Worm (Caenorhabditis elegans): ENCODE results near the gene eif-1.

eif-1 gene

DNA sequence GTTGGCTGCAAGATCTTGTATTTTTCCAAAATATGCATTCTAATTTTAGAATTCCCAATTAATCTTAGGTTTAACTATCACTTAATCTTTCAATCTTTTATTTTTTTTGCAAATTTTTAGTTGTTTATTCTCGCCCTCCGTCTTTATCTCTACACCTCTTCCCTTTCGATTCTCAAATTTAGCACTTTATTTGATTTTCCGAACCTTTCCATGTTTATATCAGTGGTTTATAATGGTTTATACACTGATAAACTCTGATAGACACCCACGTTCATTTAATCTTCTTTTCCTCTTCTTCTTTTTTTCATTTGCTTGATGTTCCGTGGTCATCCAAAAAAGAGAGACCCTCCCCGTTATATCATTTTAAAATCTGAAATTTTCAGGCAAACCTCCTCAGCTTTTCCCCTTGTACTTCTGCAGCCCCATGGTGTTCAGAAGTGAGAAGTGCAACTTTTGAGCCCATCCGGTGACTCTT, 29.0 kb upstream of the eif-1 start, which contains the start of the genes nsy-1 and F59A6.13:
Gene nsy-1 (plus strand): TSS at position 377 of the 475 bp plus-strand sequence.
Gene F59A6.13 (plus strand): TSS at position 425 of the 475 bp plus-strand sequence.
- TF ChIP-seq ztf-29 (GFP tag; IDR thresholded peaks at IDR 0.05) (no peak), ref-1 (GFP tag; conservative IDR thresholded peaks at IDR 0.05) (no peak), klf-2 (GFP tag; conservative IDR thresholded peaks at IDR 0.05) (no peak), cog-1 (tag; optimal IDR thresholded peaks at IDR 0.05) (no peak), tab-1 (GFP tag; IDR thresholded peaks at IDR 0.05) (no peak), ztf-23 (GFP tag; IDR thresholded peaks at IDR 0.05) (no peak), med-1 (GFP tag; optimal IDR thresholded peaks at IDR 0.05; ENCODE audit: insufficient read depth) (no peak), flt-1 (GFP tag; IDR thresholded peaks at IDR 0.05) (no peak), T22C8.4 (GFP tag; IDR thresholded peaks at IDR 0.05) (no peak)

DNA sequence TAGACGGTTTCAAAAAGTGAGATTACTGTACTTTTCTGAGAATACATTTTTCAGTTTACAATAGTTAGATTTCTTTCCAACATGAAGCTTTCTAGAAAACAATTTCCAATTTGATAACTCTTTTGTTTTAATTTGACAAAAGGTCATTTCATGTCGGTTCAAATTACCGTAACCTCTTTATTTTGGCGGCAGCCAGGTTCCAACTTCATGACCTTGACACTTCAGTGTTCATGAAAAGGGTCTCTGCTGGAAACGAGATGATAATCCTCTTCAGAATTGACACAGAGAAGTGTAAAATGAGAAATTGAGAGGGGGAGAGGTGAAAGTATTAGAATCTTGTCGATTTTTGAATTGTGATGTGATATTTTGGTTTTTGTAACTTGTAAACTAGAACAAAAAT, 28.1 kb upstream of the eif-1 start:
- TF ChIP-seq ref-1 (GFP tag; conservative IDR thresholded peaks at IDR 0.05): no peak

DNA sequence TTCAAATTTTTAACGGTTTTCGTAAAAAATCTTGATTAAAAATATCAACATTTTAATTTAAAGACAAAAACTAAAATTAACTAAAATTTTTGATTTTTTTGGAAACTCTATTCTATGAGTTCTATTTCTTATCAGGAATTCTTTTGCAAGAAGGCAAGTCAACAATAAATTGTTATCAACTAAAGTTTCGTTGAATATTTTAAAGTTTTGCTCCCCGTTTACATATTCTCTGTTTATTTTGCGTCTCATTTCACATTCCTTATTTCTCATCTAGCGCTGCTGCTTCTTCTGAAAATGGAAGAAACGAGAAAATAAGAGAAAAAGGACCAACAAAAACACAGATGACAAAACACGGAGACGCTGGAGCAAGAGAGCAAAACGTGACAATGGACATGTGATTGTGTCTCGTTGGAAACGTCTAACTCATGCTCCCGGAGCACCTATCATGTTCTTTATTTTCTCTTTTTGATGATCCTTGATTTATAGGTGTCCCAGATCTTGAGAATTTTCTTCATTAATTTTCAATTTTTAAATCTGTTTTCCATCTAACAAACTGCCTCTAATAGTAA, 27.2 kb upstream of the eif-1 start:
- TF ChIP-seq ztf-23 (GFP tag; IDR thresholded peaks at IDR 0.05) (no peak), flt-1 (GFP tag; IDR thresholded peaks at IDR 0.05) (no peak)

DNA sequence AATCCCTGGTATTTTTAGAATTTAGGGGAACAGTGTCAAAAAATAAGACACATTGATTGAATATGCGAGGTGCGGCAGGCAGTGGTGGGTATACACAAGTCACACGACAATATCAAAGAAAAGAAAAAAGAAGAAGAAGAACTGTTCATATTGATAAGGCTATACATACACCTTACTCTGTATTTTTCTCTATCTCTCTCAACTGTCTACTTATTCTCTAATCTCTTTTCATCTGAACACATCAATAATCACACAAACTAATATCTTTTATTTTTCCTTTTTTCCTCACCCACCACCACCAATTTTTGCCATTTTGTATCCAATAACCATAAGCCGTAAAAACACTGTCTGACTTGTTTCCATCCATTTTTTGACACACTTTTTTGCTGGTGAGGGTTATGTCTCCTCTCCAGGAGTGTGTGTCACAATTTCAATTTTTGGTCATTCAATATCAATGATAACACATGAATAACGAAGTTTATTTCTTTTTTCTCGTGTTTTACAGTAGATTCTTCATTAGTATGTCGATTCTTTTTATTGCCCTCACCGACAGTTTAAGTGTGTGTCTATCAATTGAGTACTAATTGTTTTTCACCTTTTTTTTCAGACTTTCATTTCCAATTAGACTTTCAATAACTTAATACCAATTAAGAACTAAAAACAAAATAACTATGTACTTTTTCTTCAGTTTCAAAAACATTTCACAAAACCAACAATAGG, 26.2 kb upstream of the eif-1 start:
- TF ChIP-seq ref-1 (GFP tag; conservative IDR thresholded peaks at IDR 0.05) (no peak), T22C8.4 (GFP tag; IDR thresholded peaks at IDR 0.05) (no peak), ztf-29 (GFP tag; IDR thresholded peaks at IDR 0.05) (no peak)

DNA sequence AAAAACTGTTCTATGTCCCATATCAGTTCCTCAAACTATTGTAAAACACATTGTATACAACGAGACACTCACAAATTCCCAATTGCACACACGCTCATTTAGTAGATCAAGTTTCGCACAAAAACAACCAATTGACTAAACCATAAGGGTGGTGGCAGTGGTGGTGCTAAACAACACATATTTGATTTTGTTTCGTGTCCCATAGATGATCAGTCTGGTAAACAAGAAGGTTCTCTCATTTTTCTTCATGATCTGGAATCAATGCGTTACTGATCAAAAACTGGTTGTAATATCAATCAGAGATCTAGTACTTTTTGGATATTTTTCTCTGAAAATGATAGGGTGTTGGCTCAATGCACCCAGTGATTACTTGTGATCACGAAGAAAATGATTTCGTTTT, 25.2 kb upstream of the eif-1 start:
- TF ChIP-seq flt-1 (GFP tag; IDR thresholded peaks at IDR 0.05) (no peak), klf-2 (GFP tag; conservative IDR thresholded peaks at IDR 0.05) (no peak), tab-1 (GFP tag; IDR thresholded peaks at IDR 0.05) (no peak), ref-1 (GFP tag; conservative IDR thresholded peaks at IDR 0.05) (no peak), med-1 (GFP tag; optimal IDR thresholded peaks at IDR 0.05; ENCODE audit: insufficient read depth) (no peak), ztf-23 (GFP tag; IDR thresholded peaks at IDR 0.05) (no peak)

DNA sequence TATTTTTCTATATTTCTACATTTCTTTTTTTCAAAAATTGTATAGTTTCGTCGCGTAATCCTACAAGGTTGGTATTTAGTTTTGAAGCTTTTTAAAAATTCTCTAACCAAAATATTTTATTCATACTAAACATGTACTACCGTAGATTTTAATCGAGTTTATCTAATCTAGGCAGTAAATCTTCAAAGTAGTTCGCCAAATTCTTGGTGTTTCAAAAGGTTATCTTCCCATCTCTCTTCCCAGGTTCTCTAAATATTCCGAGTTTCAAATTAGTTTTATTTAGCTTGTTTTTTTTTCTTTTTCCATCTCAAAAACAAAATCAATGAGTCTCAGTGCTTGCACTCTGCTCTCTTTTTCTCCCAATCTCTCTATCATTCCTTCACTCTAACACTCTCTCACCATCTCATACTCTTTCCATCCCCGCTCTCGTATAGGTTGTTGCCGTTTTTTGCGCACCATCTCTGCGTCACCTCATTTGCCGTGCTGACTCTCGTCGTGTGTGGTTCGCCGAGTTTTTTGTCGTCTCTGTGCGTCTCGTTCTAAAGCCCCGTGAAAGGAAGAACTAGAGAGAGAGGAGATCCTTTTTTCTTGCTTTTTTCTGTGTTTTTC, 23.7 kb upstream of the eif-1 start:
- 0 out of 2 replicates have a peak, but pooled peaks have one; percentile 19 for TF ChIP-seq ztf-29 (GFP tag; IDR thresholded peaks at IDR 0.05)
- TF ChIP-seq ref-1 (GFP tag; conservative IDR thresholded peaks at IDR 0.05): no peak

DNA sequence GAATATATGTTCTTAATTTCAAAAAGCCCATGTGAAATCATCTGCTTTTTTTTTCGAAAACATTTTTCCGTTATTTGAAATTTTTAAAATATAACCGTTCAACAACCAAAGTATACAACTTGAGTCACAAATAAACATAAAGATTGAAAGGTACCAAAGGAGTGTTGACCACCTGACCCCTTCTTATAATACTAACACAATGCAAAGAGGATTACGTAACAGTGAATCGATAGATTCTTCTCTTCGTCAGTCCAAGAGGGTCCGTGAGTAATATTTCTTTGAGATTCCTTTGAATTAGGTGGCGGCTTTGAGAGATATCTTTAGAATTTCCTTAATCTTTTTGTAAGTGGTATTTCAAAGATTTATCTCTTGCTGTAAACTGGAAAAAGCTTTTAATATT, 22.8 kb upstream of the eif-1 start:
- TF ChIP-seq ztf-29 (GFP tag; IDR thresholded peaks at IDR 0.05): no peak
- no peak for TF ChIP-seq T22C8.4 (GFP tag; IDR thresholded peaks at IDR 0.05)
- no peak for TF ChIP-seq cog-1 (tag; optimal IDR thresholded peaks at IDR 0.05)
- no peak for TF ChIP-seq ztf-23 (GFP tag; IDR thresholded peaks at IDR 0.05)
- TF ChIP-seq flt-1 (GFP tag; IDR thresholded peaks at IDR 0.05): no peak
- TF ChIP-seq med-1 (GFP tag; optimal IDR thresholded peaks at IDR 0.05; ENCODE audit: insufficient read depth): no peak
- no peak for TF ChIP-seq ref-1 (GFP tag; conservative IDR thresholded peaks at IDR 0.05)
- no peak for TF ChIP-seq tab-1 (GFP tag; IDR thresholded peaks at IDR 0.05)

DNA sequence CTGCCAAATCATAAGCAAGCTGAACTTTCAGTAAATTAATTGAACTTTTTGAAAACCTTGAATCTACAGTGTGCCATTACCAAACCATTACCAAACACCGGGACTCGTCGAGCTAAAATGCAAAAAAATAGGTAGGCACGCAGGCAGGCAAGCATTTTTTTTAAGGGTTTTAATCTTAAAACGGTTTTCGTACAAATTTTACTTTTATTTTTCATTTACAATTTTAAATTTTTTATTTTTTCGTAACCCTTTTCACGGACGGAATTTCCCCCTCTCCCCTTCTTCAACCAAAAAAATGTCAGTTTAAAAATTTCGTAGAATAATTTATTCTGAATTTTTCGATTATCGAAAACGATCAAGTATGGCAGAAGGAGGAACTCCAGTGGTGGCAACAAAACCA, 21.0 kb upstream of the eif-1 start, which contains the start of gene F59A6.2:
Gene F59A6.2 (plus strand): TSS at position 301 of the 400 bp plus-strand sequence.
- no peak for TF ChIP-seq ztf-29 (GFP tag; IDR thresholded peaks at IDR 0.05)
- TF ChIP-seq T22C8.4 (GFP tag; IDR thresholded peaks at IDR 0.05): no peak
- no peak for TF ChIP-seq ztf-23 (GFP tag; IDR thresholded peaks at IDR 0.05)
- no peak for TF ChIP-seq med-1 (GFP tag; optimal IDR thresholded peaks at IDR 0.05; ENCODE audit: insufficient read depth)
- TF ChIP-seq klf-2 (GFP tag; conservative IDR thresholded peaks at IDR 0.05): no peak
- TF ChIP-seq ref-1 (GFP tag; conservative IDR thresholded peaks at IDR 0.05): no peak
- no peak for TF ChIP-seq cog-1 (tag; optimal IDR thresholded peaks at IDR 0.05)
- TF ChIP-seq flt-1 (GFP tag; IDR thresholded peaks at IDR 0.05): no peak
- no peak for TF ChIP-seq tab-1 (GFP tag; IDR thresholded peaks at IDR 0.05)

DNA sequence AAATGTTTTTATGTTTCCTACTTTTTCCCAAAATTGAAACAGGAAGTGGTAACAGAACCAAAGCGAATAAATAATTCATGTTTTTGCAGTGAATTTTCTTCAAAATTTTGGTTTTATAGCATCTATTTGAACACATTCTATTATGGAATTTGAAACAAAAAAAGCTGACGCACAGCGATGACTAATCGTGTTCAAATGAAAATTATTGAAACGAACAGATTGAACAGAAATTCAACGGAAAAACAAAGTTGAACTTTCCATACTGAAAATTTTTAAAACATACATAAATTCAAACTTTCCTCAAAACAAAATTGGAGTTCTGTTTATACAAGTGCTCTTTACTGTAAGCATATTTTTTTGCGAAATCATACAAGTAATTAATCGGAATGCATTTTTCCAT, 18.6 kb upstream of the eif-1 start, which contains the start of gene F59A6.12:
Gene F59A6.12 (minus strand): TSS at position 101 of the 400 bp plus-strand sequence.
- TF ChIP-seq ztf-23 (GFP tag; IDR thresholded peaks at IDR 0.05) (no peak), med-1 (GFP tag; optimal IDR thresholded peaks at IDR 0.05; ENCODE audit: insufficient read depth) (no peak)

DNA sequence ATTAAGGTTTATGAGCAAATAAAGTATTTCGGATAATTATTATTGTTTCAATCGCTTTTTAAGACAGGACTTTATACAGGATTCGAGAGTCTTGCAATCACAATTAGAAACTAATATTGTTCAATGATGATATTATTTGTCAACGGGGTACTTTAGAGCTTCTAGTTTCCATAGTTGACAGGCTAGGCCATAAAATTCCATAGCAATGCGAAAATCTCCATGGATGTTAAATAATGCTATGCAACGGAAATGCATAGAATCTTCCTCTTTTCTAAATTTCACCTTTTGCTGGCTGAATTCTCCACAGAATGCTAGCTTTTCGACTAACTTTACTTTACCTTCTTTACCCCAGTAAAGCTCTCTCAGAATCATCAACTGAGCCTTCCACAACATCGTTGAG, 14.7 kb upstream of the eif-1 start, which contains the start of gene F59A6.3:
Gene F59A6.3 (plus strand): TSS at position 301 of the 400 bp plus-strand sequence.
- TF ChIP-seq T22C8.4 (GFP tag; IDR thresholded peaks at IDR 0.05) (no peak), med-1 (GFP tag; optimal IDR thresholded peaks at IDR 0.05; ENCODE audit: insufficient read depth) (no peak), ref-1 (GFP tag; conservative IDR thresholded peaks at IDR 0.05) (no peak), klf-2 (GFP tag; conservative IDR thresholded peaks at IDR 0.05) (no peak), ztf-23 (GFP tag; IDR thresholded peaks at IDR 0.05) (no peak), ztf-29 (GFP tag; IDR thresholded peaks at IDR 0.05) (no peak), cog-1 (tag; optimal IDR thresholded peaks at IDR 0.05) (no peak), flt-1 (GFP tag; IDR thresholded peaks at IDR 0.05) (no peak), tab-1 (GFP tag; IDR thresholded peaks at IDR 0.05) (no peak)

Measured in whole organism, midembryonic.